Worm (Caenorhabditis elegans) whole organism, late embryonic: Measurements from ENCODE around the gene inpp-4B.

Experiments
- mec-3 ChIP-seq: sonication (generic microtip); optimal IDR thresholded peaks from 2 replicates; lab custom pipeline; 2016; ENCODE audit warnings: borderline replicate concordance, missing genetic modification characterization, missing compliant biosample characterization
- pros-1 ChIP-seq: fragments of 150-350 bp; optimal IDR thresholded peaks from 2 replicates; lab custom pipeline; 2014; ENCODE audit warnings: missing biosample characterization, missing genetic modification reagents, missing genetic modification characterization
- sox-2 ChIP-seq: fragments of 200-800 bp; sonication (Bioruptor generic); IDR thresholded peaks from 2 replicates; pipeline ENCODE4 v1.3.6; 2022; ENCODE audit warnings: missing genetic modification reagents, missing genetic modification characterization, missing compliant biosample characterization
- tbx-2 ChIP-seq: sonication (generic microtip); optimal IDR thresholded peaks from 2 replicates; lab custom pipeline; 2016; ENCODE audit warnings: missing genetic modification characterization, missing compliant biosample characterization

ce11 chrIII:10216585-10217278, 49.9 kb downstream of the inpp-4B start, which contains the start of gene cts-1:
- TF ChIP-seq mec-3 (tag; lab: Kevin White, UChicago) (no peak), sox-2 (GFP tag; lab: Robert Waterston, UW) (no peak), tbx-2 (tag; lab: Kevin White, UChicago) (peak; percentile 74), pros-1 (tag; lab: Kevin White, UChicago) (no peak)
